Fruit fly (Drosophila melanogaster) whole organism, embryonic: ENCODE measurements around the gene lin-52.

Source experiments
- CG10267 ChIP-seq: fragments of 200-800 bp; sonication (Bioruptor generic); optimal IDR thresholded peaks from 2 replicates; lab custom pipeline; 2018; ENCODE audit warnings: missing biosample characterization, mild to moderate bottlenecking, missing genetic modification characterization, moderate library complexity
- CG10431 ChIP-seq: fragments of 200-800 bp; sonication (Bioruptor generic); optimal IDR thresholded peaks from 3 replicates; lab custom pipeline; 2018; ENCODE audit warnings: missing biosample characterization, mild to moderate bottlenecking, missing genetic modification characterization
- CG11085 ChIP-seq: fragments of 200-800 bp; sonication (Bioruptor generic); IDR thresholded peaks from 2 replicates; pipeline ENCODE4 v1.3.6; 2022; ENCODE audit warnings: missing biosample characterization, missing genetic modification characterization
- CG11093 ChIP-seq: fragments of 200-800 bp; sonication (Bioruptor generic); IDR thresholded peaks from 3 replicates; pipeline ENCODE4 v1.3.6; 2022; ENCODE audit warnings: missing biosample characterization, missing genetic modification characterization
- CG12299 ChIP-seq: fragments of 200-800 bp; sonication (Bioruptor generic); optimal IDR thresholded peaks from 2 replicates; lab custom pipeline; 2018; ENCODE audit warnings: missing biosample characterization, mild to moderate bottlenecking, missing genetic modification characterization
- CG13296 ChIP-seq: fragments of 200-800 bp; sonication (Bioruptor generic); optimal IDR thresholded peaks from 3 replicates; lab custom pipeline; 2018; ENCODE audit warnings: missing biosample characterization, mild to moderate bottlenecking, missing genetic modification characterization
- CG1603 ChIP-seq: fragments of 200-800 bp; sonication (Bioruptor generic); optimal IDR thresholded peaks from 2 replicates; lab custom pipeline; 2019; ENCODE audit warnings: missing biosample characterization, mild to moderate bottlenecking, missing genetic modification characterization, moderate library complexity
- CG17385 ChIP-seq: fragments of 200-800 bp; sonication (Bioruptor generic); optimal IDR thresholded peaks from 3 replicates; lab custom pipeline; 2018; ENCODE audit warnings: missing biosample characterization, mild to moderate bottlenecking, missing genetic modification characterization
- CG18011 ChIP-seq: fragments of 200-800 bp; sonication (Bioruptor generic); optimal IDR thresholded peaks from 2 replicates; lab custom pipeline; 2017; ENCODE audit warnings: missing biosample characterization, missing genetic modification characterization, mild to moderate bottlenecking, moderate library complexity, missing genotype
- CG18599 ChIP-seq: fragments of 200-800 bp; sonication (Bioruptor generic); optimal IDR thresholded peaks from 3 replicates; lab custom pipeline; 2017; ENCODE audit warnings: missing biosample characterization, missing genetic modification characterization, mild to moderate bottlenecking, moderate library complexity, missing genetic modification reagents
- CG2678 ChIP-seq: fragments of 200-800 bp; sonication (Bioruptor generic); optimal IDR thresholded peaks from 3 replicates; lab custom pipeline; 2019; ENCODE audit warnings: missing biosample characterization, mild to moderate bottlenecking, missing genetic modification characterization, moderate library complexity
- CG30403 ChIP-seq: fragments of 200-800 bp; sonication (Bioruptor generic); optimal IDR thresholded peaks from 3 replicates; lab custom pipeline; 2016; ENCODE audit warnings: missing biosample characterization, missing genetic modification characterization
- CG3065 ChIP-seq: fragments of 200-800 bp; sonication (Bioruptor generic); optimal IDR thresholded peaks from 2 replicates; lab custom pipeline; 2016; ENCODE audit warnings: missing biosample characterization, missing genetic modification characterization
- CG31441 ChIP-seq: fragments of 200-800 bp; sonication (Bioruptor generic); IDR thresholded peaks from 2 replicates; pipeline ENCODE4 v1.3.6; 2022; ENCODE audit warnings: missing biosample characterization, missing genetic modification characterization
- CG4730 ChIP-seq: fragments of 200-800 bp; sonication (Bioruptor generic); IDR thresholded peaks from 2 replicates; pipeline ENCODE4 v1.3.6; 2022; ENCODE audit warnings: missing biosample characterization, missing genetic modification characterization
- CG4820 ChIP-seq: fragments of 200-800 bp; sonication (Bioruptor generic); optimal IDR thresholded peaks from 3 replicates; lab custom pipeline; 2016; ENCODE audit warnings: missing biosample characterization, missing genetic modification characterization
- CG6689 ChIP-seq: fragments of 200-800 bp; sonication (Bioruptor generic); IDR thresholded peaks from 2 replicates; pipeline ENCODE4 v1.3.6; 2022; ENCODE audit warnings: missing biosample characterization, missing genetic modification characterization
- CG7357 ChIP-seq: fragments of 200-800 bp; sonication (Bioruptor generic); IDR thresholded peaks from 3 replicates; pipeline ENCODE4 v1.3.6; 2022; ENCODE audit warnings: missing biosample characterization, missing genetic modification characterization
- CG7963 ChIP-seq: fragments of 200-800 bp; sonication (Bioruptor generic); IDR thresholded peaks from 3 replicates; pipeline ENCODE4 v1.3.6; 2022; ENCODE audit warnings: missing biosample characterization, missing genetic modification characterization; ENCODE audit not compliant: partially characterized antibody
- CG9797 ChIP-seq: fragments of 200-800 bp; sonication (Bioruptor generic); optimal IDR thresholded peaks from 3 replicates; lab custom pipeline; 2018; ENCODE audit warnings: missing biosample characterization, mild to moderate bottlenecking, missing genetic modification characterization
- D19B ChIP-seq: fragments of 200-800 bp; sonication (Bioruptor generic); optimal IDR thresholded peaks from 2 replicates; lab custom pipeline; 2017; ENCODE audit warnings: missing biosample characterization, mild to moderate bottlenecking, missing genetic modification characterization
- Doc3 ChIP-seq: fragments of 200-800 bp; sonication (Bioruptor generic); IDR thresholded peaks from 3 replicates; pipeline ENCODE4 v1.3.6; 2022; ENCODE audit warnings: missing biosample characterization, missing genetic modification characterization; ENCODE audit not compliant: partially characterized antibody
- Eip74EF ChIP-seq, 2 experiments: fragments of 200-800 bp in 1 of 2; fragments of >200 bp in 1 of 2; sonication (Bioruptor generic) in 1 of 2; optimal IDR thresholded peaks; 2 replicates each; lab custom pipeline; 2017 to 2019; ENCODE audit warnings: missing biosample characterization in 2 of 2, missing genetic modification characterization in 2 of 2, mild to moderate bottlenecking in 1 of 2, moderate library complexity in 1 of 2
- H2.0 ChIP-seq: fragments of 200-800 bp; sonication (Bioruptor generic); IDR thresholded peaks from 2 replicates; pipeline ENCODE4 v1.3.6; 2022; ENCODE audit warnings: missing biosample characterization, missing genetic modification characterization
- HHEX ChIP-seq: fragments of 200-800 bp; sonication (Bioruptor generic); optimal IDR thresholded peaks from 3 replicates; lab custom pipeline; 2017; ENCODE audit warnings: missing biosample characterization, mild to moderate bottlenecking, missing genetic modification characterization, missing genetic modification reagents
- HLH54F ChIP-seq: fragments of 200-800 bp; sonication (Bioruptor generic); optimal IDR thresholded peaks from 3 replicates; lab custom pipeline; 2016; ENCODE audit warnings: missing biosample characterization, missing genetic modification characterization
- Hand ChIP-seq: fragments of 200-800 bp; sonication (Bioruptor generic); optimal IDR thresholded peaks from 2 replicates; lab custom pipeline; 2017; ENCODE audit warnings: mild to moderate bottlenecking, missing biosample characterization, missing genetic modification reagents, missing genetic modification characterization
- HmgD ChIP-seq: fragments of 200-800 bp; sonication (Bioruptor generic); optimal IDR thresholded peaks from 3 replicates; lab custom pipeline; 2016; ENCODE audit warnings: missing biosample characterization, missing genetic modification characterization
- MBD-R2 ChIP-seq: fragments of 200-800 bp; sonication (Bioruptor generic); IDR thresholded peaks from 2 replicates; pipeline ENCODE4 v1.3.6; 2022; ENCODE audit warnings: missing biosample characterization, missing genetic modification characterization
- Myb ChIP-seq: fragments of 200-800 bp; sonication (Bioruptor generic); optimal IDR thresholded peaks from 2 replicates; lab custom pipeline; 2016; ENCODE audit warnings: missing biosample characterization, missing genetic modification characterization
- PHDP ChIP-seq: fragments of 200-800 bp; sonication (Bioruptor generic); optimal IDR thresholded peaks from 3 replicates; lab custom pipeline; 2018; ENCODE audit warnings: missing biosample characterization, mild to moderate bottlenecking, missing genetic modification characterization, moderate library complexity
- abd-A ChIP-seq: fragments of 200-800 bp; sonication (Bioruptor generic); optimal IDR thresholded peaks from 3 replicates; lab custom pipeline; 2019; ENCODE audit warnings: missing biosample characterization, mild to moderate bottlenecking, missing genetic modification characterization, moderate library complexity
- bcd ChIP-seq: fragments of 200-800 bp; sonication (Bioruptor generic); optimal IDR thresholded peaks from 2 replicates; lab custom pipeline; 2017; ENCODE audit warnings: missing biosample characterization, mild to moderate bottlenecking, missing genetic modification characterization
- cato ChIP-seq: fragments of 200-800 bp; sonication (Bioruptor generic); optimal IDR thresholded peaks from 2 replicates; lab custom pipeline; 2016; ENCODE audit warnings: missing biosample characterization, missing genetic modification characterization, borderline replicate concordance
- croc ChIP-seq: fragments of 200-800 bp; sonication (Bioruptor generic); conservative IDR thresholded peaks from 3 replicates; pipeline ENCODE4 v1.3.6; 2022; ENCODE audit warnings: missing biosample characterization, missing genetic modification characterization
- disco-r ChIP-seq: fragments of 200-800 bp; sonication (Bioruptor generic); optimal IDR thresholded peaks from 2 replicates; lab custom pipeline; 2016; ENCODE audit warnings: missing biosample characterization, missing genetic modification characterization
- dmrt99B ChIP-seq: fragments of 200-800 bp; sonication (Bioruptor generic); optimal IDR thresholded peaks from 2 replicates; lab custom pipeline; 2018; ENCODE audit warnings: missing biosample characterization, mild to moderate bottlenecking, missing genetic modification characterization, moderate library complexity
- esg ChIP-seq: fragments of 200-800 bp; sonication (Bioruptor generic); conservative IDR thresholded peaks from 2 replicates; pipeline ENCODE4 v1.3.6; 2022; ENCODE audit warnings: missing biosample characterization, missing genetic modification characterization
- eve ChIP-seq, 2 experiments: fragments of >200 bp; optimal IDR thresholded peaks; 2 replicates each; lab custom pipeline; 2017; ENCODE audit warnings: missing biosample characterization in 2 of 2, missing genetic modification characterization in 2 of 2
- fd96Cb ChIP-seq: fragments of 200-800 bp; sonication (Bioruptor generic); optimal IDR thresholded peaks from 2 replicates; lab custom pipeline; 2018; ENCODE audit warnings: missing biosample characterization, mild to moderate bottlenecking, missing genetic modification characterization, moderate library complexity
- h ChIP-seq: fragments of >200 bp; optimal IDR thresholded peaks from 2 replicates; lab custom pipeline; 2017
- hkb ChIP-seq, 2 experiments: fragments of 200-800 bp in 1 of 2; fragments of >200 bp in 1 of 2; sonication (Bioruptor generic) in 1 of 2; IDR thresholded peaks in 1 of 2; optimal IDR thresholded peaks in 1 of 2; 2 replicates each; pipeline versions ENCODE4 v1.3.6 to Lab custom; 2017 to 2022; ENCODE audit warnings: missing biosample characterization in 1 of 2, missing genetic modification characterization in 1 of 2
- knrl ChIP-seq: fragments of 200-800 bp; sonication (Bioruptor generic); IDR thresholded peaks from 3 replicates; pipeline ENCODE4 v1.3.6; 2022; ENCODE audit warnings: missing biosample characterization, missing genetic modification characterization; ENCODE audit not compliant: partially characterized antibody
- lmd ChIP-seq: fragments of 200-800 bp; sonication (Bioruptor generic); IDR thresholded peaks from 2 replicates; pipeline ENCODE4 v1.3.6; 2022; ENCODE audit warnings: missing biosample characterization, missing genetic modification characterization
- onecut ChIP-seq: fragments of 200-800 bp; sonication (Bioruptor generic); IDR thresholded peaks from 2 replicates; pipeline ENCODE4 v1.3.6; 2022; ENCODE audit warnings: missing biosample characterization, missing genetic modification characterization
- org-1 ChIP-seq: fragments of 200-800 bp; sonication (Bioruptor generic); optimal IDR thresholded peaks from 2 replicates; lab custom pipeline; 2017; ENCODE audit warnings: missing biosample characterization, missing genetic modification characterization
- tgo ChIP-seq: fragments of 200-800 bp; sonication (Bioruptor generic); IDR thresholded peaks from 3 replicates; pipeline ENCODE4 v1.3.6; 2022; ENCODE audit warnings: missing biosample characterization, missing genetic modification characterization

lin-52 gene

DNA sequence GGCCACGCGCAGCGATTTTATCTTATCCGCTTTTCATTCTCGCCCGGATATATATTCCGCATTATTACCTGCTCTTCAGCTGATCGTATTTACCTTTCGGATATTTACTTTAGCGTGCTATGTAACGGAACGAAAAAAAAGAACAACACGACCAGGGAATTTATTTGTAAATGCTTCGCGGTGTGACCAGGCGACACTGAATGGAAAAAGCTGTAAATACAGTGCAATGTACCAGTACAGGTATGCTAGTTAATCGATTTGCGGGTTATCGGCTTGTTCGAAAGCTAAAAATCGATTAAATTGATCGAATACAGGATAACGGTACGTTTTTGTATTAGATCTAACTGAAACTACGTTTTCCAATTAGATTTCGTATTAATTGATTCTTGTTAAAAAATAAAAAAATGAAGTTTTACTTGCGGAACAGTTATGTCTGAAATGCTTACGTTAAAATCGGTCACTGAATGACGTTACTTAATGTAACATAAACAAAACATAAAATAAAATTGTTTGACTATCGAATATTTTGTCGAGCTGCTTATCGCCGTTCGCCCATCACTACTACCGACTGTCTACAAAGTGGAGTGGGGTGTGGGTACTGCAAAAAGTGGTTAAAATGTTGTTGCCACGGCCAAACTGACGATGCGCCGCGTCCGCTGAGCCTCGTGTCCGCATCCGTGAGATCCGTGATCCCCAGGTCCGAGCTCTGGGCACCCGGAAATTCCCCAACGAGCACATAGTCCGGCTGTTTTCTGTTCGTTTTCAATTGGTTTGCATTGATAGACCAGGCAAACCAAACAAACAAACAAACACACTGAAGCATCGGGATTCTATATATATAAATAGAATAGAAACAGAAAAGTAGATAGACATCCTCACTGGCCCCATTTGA, 9.5 kb upstream of the lin-52 start, which contains the start of the genes MAPk-Ak2 and CG42699 (continued):
- TF ChIP-seq CG1603 (tag; lab: Kevin White, UChicago) (peak; percentile 65), HHEX (GFP tag; lab: Kevin White, UChicago) (peak; percentile 87), fd96Cb (tag; lab: Kevin White, UChicago) (peak; percentile 39), CG18599 (GFP tag; lab: Kevin White, UChicago) (peak; percentile 87), esg (no peak), CG10267 (tag; lab: Kevin White, UChicago) (peak; percentile 46), CG18011 (peak; percentile 29), CG6689 (GFP tag; lab: Robert Waterston, UW) (0 out of 2 replicates have a peak, but pooled peaks have one; percentile 31), CG13296 (GFP tag; lab: Kevin White, UChicago) (peak; percentile 93), CG7357 (GFP tag; lab: Robert Waterston, UW) (no peak), H2.0 (GFP tag; lab: Robert Waterston, UW) (no peak), CG12299 (tag; lab: Kevin White, UChicago) (peak; percentile 86), CG9797 (GFP tag; lab: Kevin White, UChicago) (peak; percentile 77), CG11093 (GFP tag; lab: Robert Waterston, UW) (peak; percentile 19; the same call in 1 of the 3 replicates), CG11085 (GFP tag; lab: Robert Waterston, UW) (peak; percentile 59; the same call in 1 of the 2 replicates), CG10431 (GFP tag; lab: Kevin White, UChicago) (no peak), h (lab: Kevin White, UChicago) (no peak), knrl (peak; percentile 56; the same call in 2 of the 3 replicates), Eip74EF (GFP tag; optimal IDR thresholded peaks at IDR 0.05; lab: Kevin White, UChicago) (peak in 1 of 2 experiments; percentile 55), CG4820 (peak; percentile 43), MBD-R2 (peak; percentile 34; the same call in 1 of the 2 replicates), D19B (GFP tag; lab: Kevin White, UChicago) (peak; percentile 36), HLH54F (peak; percentile 65), CG4730 (peak; percentile 7; the same call in 1 of the 2 replicates), bcd (GFP tag; lab: Kevin White, UChicago) (peak; percentile 72), tgo (peak; percentile 31; the same call in 2 of the 3 replicates), Hand (GFP tag; lab: Kevin White, UChicago) (peak; percentile 62), CG7963 (GFP tag; lab: Robert Waterston, UW) (peak; percentile 71), onecut (GFP tag; lab: Robert Waterston, UW) (peak; percentile 82), cato (GFP tag; lab: Kevin White, UChicago) (peak; percentile 60), Doc3 (peak; percentile 46; the same call in 1 of the 3 replicates), HmgD (GFP tag; lab: Kevin White, UChicago) (peak; percentile 60), CG17385 (GFP tag; lab: Kevin White, UChicago) (peak; percentile 81), lmd (GFP tag; lab: Robert Waterston, UW) (no peak; the same call in 1 of the 2 replicates), org-1 (GFP tag; lab: Kevin White, UChicago) (peak; percentile 67), abd-A (peak; percentile 50), disco-r (peak; percentile 68), Myb (GFP tag; lab: Kevin White, UChicago) (peak; percentile 84), CG3065 (peak; percentile 57), hkb (optimal IDR thresholded peaks at IDR 0.05; lab: Kevin White, UChicago) (no peak), hkb (GFP tag; IDR thresholded peaks at IDR 0.05; lab: Robert Waterston, UW) (peak; percentile 83), CG2678 (peak; percentile 81), dmrt99B (tag; lab: Kevin White, UChicago) (peak; percentile 66), PHDP (tag; lab: Kevin White, UChicago) (peak; percentile 79), CG30403 (GFP tag; lab: Kevin White, UChicago) (peak; percentile 28), croc (GFP tag; lab: Robert Waterston, UW) (no peak), CG31441 (peak; percentile 45; the same call in 1 of the 2 replicates), eve (GFP tag; optimal IDR thresholded peaks at IDR 0.05; lab: Kevin White, UChicago) (no peak)
